Worm (Caenorhabditis elegans): Measurements from ENCODE around the gene C55A6.11.

DNA sequence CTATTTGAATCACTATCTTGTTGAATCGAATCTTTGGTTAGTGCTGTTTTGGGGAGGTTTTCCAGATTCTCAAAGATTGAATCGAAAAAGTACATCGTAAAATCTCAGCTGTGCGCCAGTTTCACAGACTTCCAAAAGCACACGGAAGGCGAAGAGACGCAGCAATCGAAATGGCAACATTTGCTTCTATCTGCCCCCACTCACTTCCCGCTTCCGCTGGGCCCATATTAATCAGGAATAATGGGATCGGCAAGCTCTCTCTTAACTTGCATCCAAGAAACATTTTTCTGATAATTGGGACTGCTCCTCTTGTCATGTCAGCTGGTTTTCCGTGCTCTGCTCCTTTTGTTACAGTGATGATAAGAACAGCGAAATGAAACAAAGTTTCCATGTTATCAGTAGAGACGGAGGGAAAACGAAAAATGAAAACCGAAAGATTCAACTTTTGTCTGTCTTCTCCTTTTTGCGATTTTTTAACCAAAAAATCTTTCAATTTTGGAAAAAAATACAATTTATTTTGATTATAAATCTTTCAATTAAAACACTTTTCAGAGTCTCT, 15.3 kb downstream of the C55A6.11 start:
- no peak for TF ChIP-seq tbx-2 (tag; optimal IDR thresholded peaks at IDR 0.05)
- no peak for TF ChIP-seq K02D7.2 (tag; optimal IDR thresholded peaks at IDR 0.05)
- no peak for TF ChIP-seq K09A11.1 (tag; optimal IDR thresholded peaks at IDR 0.05; ENCODE audit: insufficient read depth)
- no peak for TF ChIP-seq madf-2 (tag; optimal IDR thresholded peaks at IDR 0.05)
- no peak for TF ChIP-seq ama-1 (optimal IDR thresholded peaks at IDR 0.05)
- TF ChIP-seq T23F11.4 (GFP tag; optimal IDR thresholded peaks at IDR 0.05) = no peak
- no peak for TF ChIP-seq ets-4 (tag; optimal IDR thresholded peaks at IDR 0.05)
- no peak for TF ChIP-seq pha-2 (tag; optimal IDR thresholded peaks at IDR 0.05)
- no peak for TF ChIP-seq pha-4 (tag; optimal IDR thresholded peaks at IDR 0.05)
- no peak for TF ChIP-seq unc-3 (GFP tag; conservative IDR thresholded peaks at IDR 0.05)
- no peak for TF ChIP-seq unc-3 (tag; optimal IDR thresholded peaks at IDR 0.05)
- TF ChIP-seq fkh-10 (GFP tag; optimal IDR thresholded peaks at IDR 0.05) = no peak
- no peak for TF ChIP-seq nhr-11 (tag; optimal IDR thresholded peaks at IDR 0.05)

Measured in whole organism, late embryonic.